Worm (Caenorhabditis elegans) whole organism, young adult: ENCODE measurements around the gene hel-1.

Experiments used
- B0019.2 ChIP-seq: fragments of 200-800 bp; sonication (Bioruptor generic); conservative IDR thresholded peaks from 2 replicates; pipeline ENCODE4 v1.3.6; 2022; ENCODE audit warnings: missing genetic modification reagents, missing genetic modification characterization, missing compliant biosample characterization
- C17E4.6 ChIP-seq: fragments of 200-800 bp; sonication (Bioruptor generic); IDR thresholded peaks from 2 replicates; pipeline ENCODE4 v1.3.6; 2022; ENCODE audit warnings: missing genetic modification reagents, missing genetic modification characterization, missing compliant biosample characterization
- F10E7.11 ChIP-seq: sonication (generic microtip); optimal IDR thresholded peaks from 2 replicates; lab custom pipeline; 2017; ENCODE audit warnings: mild to moderate bottlenecking, missing genetic modification characterization, moderate library complexity, missing compliant biosample characterization
- F37B4.10 ChIP-seq: fragments of 200-800 bp; sonication (Bioruptor generic); IDR thresholded peaks from 2 replicates; pipeline ENCODE4 v1.3.6; 2022; ENCODE audit warnings: missing genetic modification characterization, missing compliant biosample characterization
- F55B11.4 ChIP-seq: sonication (generic microtip); optimal IDR thresholded peaks from 2 replicates; lab custom pipeline; 2016; ENCODE audit warnings: missing compliant biosample characterization, missing genetic modification characterization, borderline replicate concordance; ENCODE audit not compliant: insufficient read depth
- F57C9.4 ChIP-seq: sonication (generic microtip); optimal IDR thresholded peaks from 2 replicates; lab custom pipeline; 2017; ENCODE audit warnings: mild to moderate bottlenecking, missing genetic modification characterization, missing compliant biosample characterization
- K12H6.12 ChIP-seq: fragments of 200-800 bp; sonication (Bioruptor generic); optimal IDR thresholded peaks from 2 replicates; lab custom pipeline; 2018; ENCODE audit warnings: mild to moderate bottlenecking, missing genetic modification characterization, missing compliant biosample characterization
- T07F8.4 ChIP-seq: sonication (generic microtip); optimal IDR thresholded peaks from 2 replicates; lab custom pipeline; 2016; ENCODE audit warnings: mild to moderate bottlenecking, missing genetic modification characterization, moderate library complexity, missing compliant biosample characterization
- Y95B8A.8 ChIP-seq: fragments of 200-800 bp; sonication (Bioruptor generic); IDR thresholded peaks from 2 replicates; pipeline ENCODE4 v1.3.6; 2022; ENCODE audit warnings: missing genetic modification reagents, missing genetic modification characterization, missing compliant biosample characterization
- athp-1 ChIP-seq: sonication (generic microtip); optimal IDR thresholded peaks from 2 replicates; lab custom pipeline; 2017; ENCODE audit warnings: mild to moderate bottlenecking, missing genetic modification characterization, missing compliant biosample characterization
- cebp-1 ChIP-seq, 2 experiments: fragments of 200-800 bp in 1 of 2; sonication (Bioruptor generic) in 1 of 2; sonication (generic microtip) in 1 of 2; IDR thresholded peaks in 1 of 2; optimal IDR thresholded peaks in 1 of 2; 2 replicates each; pipeline versions ENCODE4 v1.3.6 to Lab custom; 2017 to 2022; ENCODE audit warnings: missing compliant biosample characterization in 2 of 2, missing genetic modification characterization in 2 of 2, mild to moderate bottlenecking in 1 of 2, missing genetic modification reagents in 1 of 2, moderate library complexity in 1 of 2
- ceh-91 ChIP-seq: fragments of 200-800 bp; sonication (Bioruptor generic); IDR thresholded peaks from 2 replicates; pipeline ENCODE4 v1.3.6; 2022; ENCODE audit warnings: missing genetic modification reagents, missing genetic modification characterization, missing compliant biosample characterization
- dpl-1 ChIP-seq: fragments of 150-350 bp; optimal IDR thresholded peaks from 2 replicates; lab custom pipeline; 2014; ENCODE audit warnings: missing biosample characterization, missing genetic modification reagents, missing genetic modification characterization
- ekl-4 ChIP-seq: fragments of 200-800 bp; sonication (Bioruptor generic); IDR thresholded peaks from 2 replicates; pipeline ENCODE4 v1.3.6; 2022; ENCODE audit warnings: missing genetic modification reagents, missing genetic modification characterization, missing compliant biosample characterization
- gei-17 ChIP-seq: fragments of 200-800 bp; sonication (Bioruptor generic); optimal IDR thresholded peaks from 2 replicates; lab custom pipeline; 2018; ENCODE audit warnings: mild to moderate bottlenecking, missing genetic modification characterization, missing compliant biosample characterization
- hlh-26 ChIP-seq: fragments of 200-800 bp; sonication (Bioruptor generic); conservative IDR thresholded peaks from 2 replicates; pipeline ENCODE4 v1.3.6; 2022; ENCODE audit warnings: missing genetic modification reagents, missing genetic modification characterization, missing compliant biosample characterization
- hmg-20 ChIP-seq: fragments of 200-800 bp; sonication (Bioruptor generic); IDR thresholded peaks from 2 replicates; pipeline ENCODE4 v1.3.6; 2022; ENCODE audit warnings: missing genetic modification reagents, missing genetic modification characterization, missing compliant biosample characterization
- lag-1 ChIP-seq: fragments of 200-800 bp; sonication (Bioruptor generic); IDR thresholded peaks from 2 replicates; pipeline ENCODE4 v1.3.6; 2022; ENCODE audit warnings: missing genetic modification reagents, missing genetic modification characterization, missing compliant biosample characterization
- let-526 ChIP-seq: fragments of 200-800 bp; sonication (Bioruptor generic); IDR thresholded peaks from 2 replicates; pipeline ENCODE4 v1.3.6; 2022; ENCODE audit warnings: missing genetic modification reagents, missing genetic modification characterization, missing compliant biosample characterization
- lir-1 ChIP-seq: fragments of 200-800 bp; sonication (Bioruptor generic); conservative IDR thresholded peaks from 2 replicates; pipeline ENCODE4 v1.3.6; 2022; ENCODE audit warnings: missing genetic modification reagents, missing genetic modification characterization, missing compliant biosample characterization
- lsy-27 ChIP-seq: sonication (generic microtip); optimal IDR thresholded peaks from 2 replicates; lab custom pipeline; 2017; ENCODE audit warnings: missing genetic modification characterization, mild to moderate bottlenecking, missing compliant biosample characterization, antibody characterized with exemption, missing genotype, borderline replicate concordance; ENCODE audit not compliant: insufficient read depth
- madf-3 ChIP-seq: fragments of 200-800 bp; sonication (Bioruptor generic); IDR thresholded peaks from 2 replicates; pipeline ENCODE4 v1.3.6; 2022; ENCODE audit warnings: missing genetic modification reagents, missing genetic modification characterization, missing compliant biosample characterization
- mes-4 ChIP-seq: sonication (generic microtip); optimal IDR thresholded peaks from 2 replicates; lab custom pipeline; 2016; ENCODE audit warnings: missing genotype, missing genetic modification characterization, missing compliant biosample characterization
- nfya-1 ChIP-seq: sonication (generic microtip); optimal IDR thresholded peaks from 2 replicates; lab custom pipeline; 2017; ENCODE audit warnings: antibody characterized with exemption, missing compliant biosample characterization, missing genetic modification characterization, borderline replicate concordance; ENCODE audit not compliant: insufficient read depth
- nfya-2 ChIP-seq: fragments of 200-800 bp; sonication (Bioruptor generic); IDR thresholded peaks from 2 replicates; pipeline ENCODE4 v1.3.6; 2022; ENCODE audit warnings: missing genetic modification reagents, missing genetic modification characterization, missing compliant biosample characterization
- nhr-120 ChIP-seq: fragments of 200-800 bp; sonication (Bioruptor generic); IDR thresholded peaks from 2 replicates; pipeline ENCODE4 v1.3.6; 2022; ENCODE audit warnings: missing genetic modification characterization, missing compliant biosample characterization
- nhr-80 ChIP-seq: sonication (generic microtip); optimal IDR thresholded peaks from 2 replicates; lab custom pipeline; 2016; ENCODE audit warnings: missing genetic modification characterization, missing compliant biosample characterization
- pha-4 ChIP-seq: fragments of 150-350 bp; sonication (generic microtip); optimal IDR thresholded peaks from 2 replicates; lab custom pipeline; 2014; ENCODE audit warnings: missing biosample characterization, missing genetic modification reagents, missing genetic modification characterization
- rec-8 ChIP-seq, 2 experiments: sonication (generic microtip); optimal IDR thresholded peaks; 2 replicates each; lab custom pipeline; 2016; ENCODE audit warnings: mild to moderate bottlenecking in 2 of 2, missing genetic modification characterization in 2 of 2, missing genetic modification reagents in 2 of 2, missing genotype in 2 of 2, missing biosample characterization in 1 of 2, missing compliant biosample characterization in 1 of 2, moderate library complexity in 1 of 2
- sea-2 ChIP-seq: fragments of 200-800 bp; sonication (Bioruptor generic); IDR thresholded peaks from 2 replicates; pipeline ENCODE4 v1.3.6; 2022; ENCODE audit warnings: missing genetic modification characterization, missing compliant biosample characterization
- snpc-1.3 ChIP-seq: sonication (generic microtip); optimal IDR thresholded peaks from 2 replicates; lab custom pipeline; 2017; ENCODE audit warnings: missing genetic modification characterization, mild to moderate bottlenecking, missing compliant biosample characterization, antibody characterized with exemption, moderate library complexity, missing genotype, missing genetic modification reagents; ENCODE audit not compliant: insufficient read depth
- sptf-2 ChIP-seq: fragments of 200-800 bp; sonication (Bioruptor generic); optimal IDR thresholded peaks from 2 replicates; lab custom pipeline; 2018; ENCODE audit warnings: mild to moderate bottlenecking, missing genetic modification characterization, missing compliant biosample characterization
- tbp1 ChIP-seq: fragments of 200-800 bp; sonication (Bioruptor generic); optimal IDR thresholded peaks from 2 replicates; lab custom pipeline; 2018; ENCODE audit warnings: mild to moderate bottlenecking, missing genetic modification characterization, missing compliant biosample characterization
- ztf-22 ChIP-seq: fragments of 200-800 bp; sonication (Bioruptor generic); optimal IDR thresholded peaks from 2 replicates; lab custom pipeline; 2018; ENCODE audit warnings: mild to moderate bottlenecking, missing genetic modification characterization, moderate library complexity, missing compliant biosample characterization
- ztf-28 ChIP-seq: fragments of 200-800 bp; sonication (Bioruptor generic); IDR thresholded peaks from 2 replicates; pipeline ENCODE4 v1.3.6; 2022; ENCODE audit warnings: missing genetic modification reagents, missing genetic modification characterization, missing compliant biosample characterization

hel-1 gene

ce11 chrII:8311484-8311883 lies 17.2 kb downstream of the hel-1 start:
- TF ChIP-seq lir-1 (GFP tag; lab: Robert Waterston, UW) (no peak), C17E4.6 (no peak), hmg-20 (GFP tag; lab: Robert Waterston, UW) (no peak), ztf-22 (GFP tag; lab: Kevin White, UChicago) (no peak), snpc-1.3 (no peak), madf-3 (GFP tag; lab: Robert Waterston, UW) (no peak), lsy-27 (tag; lab: Kevin White, UChicago) (no peak), sptf-2 (GFP tag; lab: Kevin White, UChicago) (no peak), ekl-4 (GFP tag; lab: Robert Waterston, UW) (no peak), tbp1 (GFP tag; lab: Kevin White, UChicago) (no peak), mes-4 (tag; lab: Kevin White, UChicago) (no peak), T07F8.4 (tag; lab: Kevin White, UChicago) (no peak), ceh-91 (no peak), athp-1 (tag; lab: Kevin White, UChicago) (no peak), nhr-80 (no peak), cebp-1 (GFP tag; IDR thresholded peaks at IDR 0.05; lab: Robert Waterston, UW) (no peak), cebp-1 (tag; optimal IDR thresholded peaks at IDR 0.05; lab: Kevin White, UChicago) (no peak), F10E7.11 (tag; lab: Kevin White, UChicago) (no peak), hlh-26 (GFP tag; lab: Robert Waterston, UW) (no peak), F37B4.10 (GFP tag; lab: Robert Waterston, UW) (no peak)

ce11 chrII:8308314-8308713 lies 20.4 kb downstream of the hel-1 start:
- TF ChIP-seq let-526 (GFP tag; lab: Robert Waterston, UW) (no peak), ztf-28 (GFP tag; lab: Robert Waterston, UW) (no peak), ztf-22 (GFP tag; lab: Kevin White, UChicago) (no peak), K12H6.12 (tag; lab: Kevin White, UChicago) (no peak), B0019.2 (GFP tag; lab: Robert Waterston, UW) (no peak), nhr-120 (GFP tag; lab: Robert Waterston, UW) (no peak), nhr-80 (no peak), rec-8 (tag; optimal IDR thresholded peaks at IDR 0.05; lab: Kevin White, UChicago) (no peak), nfya-2 (no peak)
- TF ChIP-seq, all 124 proteins: peak for 0

ce11 chrII:8295296-8295695 lies 33.4 kb downstream of the hel-1 start, which contains the start of gene nlp-55:
Gene nlp-55, minus strand, starts transcription at chrII:8295396.
- TF ChIP-seq F37B4.10 (GFP tag; lab: Robert Waterston, UW) (no peak), dpl-1 (GFP tag; lab: Kevin White, UChicago) (no peak), lag-1 (GFP tag; lab: Robert Waterston, UW) (no peak), F57C9.4 (tag; lab: Kevin White, UChicago) (no peak), cebp-1 (GFP tag; IDR thresholded peaks at IDR 0.05; lab: Robert Waterston, UW) (no peak), cebp-1 (tag; optimal IDR thresholded peaks at IDR 0.05; lab: Kevin White, UChicago) (no peak), F55B11.4 (tag; lab: Kevin White, UChicago) (no peak), Y95B8A.8 (GFP tag; lab: Robert Waterston, UW) (no peak), gei-17 (no peak), pha-4 (tag; lab: Kevin White, UChicago) (no peak), C17E4.6 (no peak), nfya-1 (tag; lab: Kevin White, UChicago) (no peak), sea-2 (GFP tag; lab: Robert Waterston, UW) (no peak)
